Worm (Caenorhabditis elegans): ENCODE results near the gene srg-15.

- TF ChIP-seq ztf-11 (tag; optimal IDR thresholded peaks at IDR 0.05) (no peak), skn-1 (tag; optimal IDR thresholded peaks at IDR 0.05) (no peak), unc-62 (GFP tag; optimal IDR thresholded peaks at IDR 0.05) (no peak), aly-2 (tag; optimal IDR thresholded peaks at IDR 0.05) (no peak), ceh-82 (tag; optimal IDR thresholded peaks at IDR 0.05) (no peak), zip-4 (GFP tag; optimal IDR thresholded peaks at IDR 0.05) (no peak), unc-86 (tag; optimal IDR thresholded peaks at IDR 0.05) (no peak), lin-35 (GFP tag; optimal IDR thresholded peaks at IDR 0.05) (peak; percentile 26 to 56), lsy-2 (tag; optimal IDR thresholded peaks at IDR 0.05) (peak in 1 of 2 experiments; percentile 20), nhr-20 (tag; optimal IDR thresholded peaks at IDR 0.05) (peak; percentile 81), tbx-2 (tag; optimal IDR thresholded peaks at IDR 0.05) (peak; percentile 47), ama-1 (optimal IDR thresholded peaks at IDR 0.05) (peak; percentile 55), nhr-28 (tag; optimal IDR thresholded peaks at IDR 0.05) (no peak), fkh-10 (GFP tag; optimal IDR thresholded peaks at IDR 0.05) (no peak)
Measured at ce11 chrII:8743379-8744173, 33.4 kb upstream of the srg-15 start, which contains the start of gene mak-1.
